Worm (Caenorhabditis elegans): ENCODE results near the gene ZK418.13.

The ZK418.13 gene

ce11 chrIII:7101814-7102477 is 25.7 kb upstream of the ZK418.13 start (continued):
- TF ChIP-seq Y79H2A.3 (GFP tag; conservative IDR thresholded peaks at IDR 0.05) (peak; percentile 95), attf-5 (GFP tag; optimal IDR thresholded peaks at IDR 0.05) (peak; percentile 22), attf-6 (GFP tag; IDR thresholded peaks at IDR 0.05) (peak; percentile 90), ztf-18 (tag; optimal IDR thresholded peaks at IDR 0.05) (peak; percentile 38), him-1 (tag; optimal IDR thresholded peaks at IDR 0.05) (peak; percentile 8), repo-1 (tag; optimal IDR thresholded peaks at IDR 0.05) (peak; percentile 43), Y95B8A.8 (GFP tag; IDR thresholded peaks at IDR 0.05) (peak; percentile 92), dpff-1 (tag; optimal IDR thresholded peaks at IDR 0.05) (no peak), hmg-1.2 (GFP tag; IDR thresholded peaks at IDR 0.05) (peak; percentile 49; the same call in 1 of the 2 replicates), hlh-26 (GFP tag; conservative IDR thresholded peaks at IDR 0.05) (no peak), ekl-4 (GFP tag; IDR thresholded peaks at IDR 0.05) (peak; percentile 92), Y53F4B.3 (GFP tag; IDR thresholded peaks at IDR 0.05) (no peak), hsf-1 (GFP tag; IDR thresholded peaks at IDR 0.05) (peak; percentile 84), hrde-1 (tag; optimal IDR thresholded peaks at IDR 0.05; ENCODE audit: borderline replicate concordance) (peak; percentile 96), ztf-22 (GFP tag; optimal IDR thresholded peaks at IDR 0.05) (no peak), ceh-58 (GFP tag; IDR thresholded peaks at IDR 0.05) (peak; percentile 62; the same call in 1 of the 2 replicates), die-1 (tag; optimal IDR thresholded peaks at IDR 0.05) (no peak), cebp-1 (GFP tag; IDR thresholded peaks at IDR 0.05) (no peak; the same call in 1 of the 2 replicates), cebp-1 (tag; optimal IDR thresholded peaks at IDR 0.05) (no peak), sea-2 (GFP tag; IDR thresholded peaks at IDR 0.05) (no peak)

ce11 chrIII:7100001-7100400 is 23.7 kb upstream of the ZK418.13 start, which contains the start of gene ZK418.11:
Gene ZK418.11 (plus strand): TSS chrIII:7100289.
- TF ChIP-seq sptf-2 (GFP tag; optimal IDR thresholded peaks at IDR 0.05) (no peak), Y53F4B.3 (GFP tag; IDR thresholded peaks at IDR 0.05) (no peak), B0035.1 (tag; optimal IDR thresholded peaks at IDR 0.05) (no peak)

ce11 chrIII:7096481-7096880 is 20.2 kb upstream of the ZK418.13 start:
- TF ChIP-seq rpc-1 (optimal IDR thresholded peaks at IDR 0.05) = no peak
- no peak for TF ChIP-seq rpc-1 (tag; optimal IDR thresholded peaks at IDR 0.05)
- TF ChIP-seq ceh-27 (GFP tag; optimal IDR thresholded peaks at IDR 0.05) = no peak
- TF ChIP-seq F57A8.1 (GFP tag; optimal IDR thresholded peaks at IDR 0.05) = no peak
- TF ChIP-seq ceh-79 (tag; optimal IDR thresholded peaks at IDR 0.05) = no peak
- no peak for TF ChIP-seq mel-28 (tag; optimal IDR thresholded peaks at IDR 0.05; ENCODE audit: borderline replicate concordance)
- no peak for TF ChIP-seq Y53F4B.3 (GFP tag; IDR thresholded peaks at IDR 0.05)
- no peak for TF ChIP-seq F39B2.1 (GFP tag; IDR thresholded peaks at IDR 0.05)

- no peak for TF ChIP-seq unc-130 (GFP tag; optimal IDR thresholded peaks at IDR 0.05)
- TF ChIP-seq somi-1 (GFP tag; optimal IDR thresholded peaks at IDR 0.05) = no peak
- no peak for TF ChIP-seq akir-1 (GFP tag; optimal IDR thresholded peaks at IDR 0.05)
- no peak for TF ChIP-seq lsl-1 (GFP tag; optimal IDR thresholded peaks at IDR 0.05)
- TF ChIP-seq Y79H2A.3 (GFP tag; conservative IDR thresholded peaks at IDR 0.05) = no peak
- no peak for TF ChIP-seq lsy-27 (tag; optimal IDR thresholded peaks at IDR 0.05; ENCODE audit: borderline replicate concordance, insufficient read depth)
- no peak for TF ChIP-seq bed-2 (GFP tag; IDR thresholded peaks at IDR 0.05)
- no peak for TF ChIP-seq snpc-3.4 (tag; optimal IDR thresholded peaks at IDR 0.05)
- no peak for TF ChIP-seq F37B4.10 (GFP tag; IDR thresholded peaks at IDR 0.05)
- TF ChIP-seq T07F8.4 (tag; optimal IDR thresholded peaks at IDR 0.05) = no peak
- TF ChIP-seq athp-1 (tag; optimal IDR thresholded peaks at IDR 0.05) = no peak
- TF ChIP-seq gei-17 (GFP tag; optimal IDR thresholded peaks at IDR 0.05) = no peak
- no peak for TF ChIP-seq attf-3 (GFP tag; conservative IDR thresholded peaks at IDR 0.05)
- no peak for TF ChIP-seq B0019.2 (GFP tag; conservative IDR thresholded peaks at IDR 0.05)
- no peak for TF ChIP-seq efl-1 (GFP tag; optimal IDR thresholded peaks at IDR 0.05)
These were observed 18.9 kb upstream of the ZK418.13 start, which contains the start of gene nhr-9 for ce11 chrIII:7095156-7095555. Gene nhr-9 (plus strand): TSS chrIII:7095462.

Measured in whole organism, young adult.